Fruit fly (Drosophila melanogaster): ENCODE results near the gene CG11668.

Gene CG11668

DNA sequence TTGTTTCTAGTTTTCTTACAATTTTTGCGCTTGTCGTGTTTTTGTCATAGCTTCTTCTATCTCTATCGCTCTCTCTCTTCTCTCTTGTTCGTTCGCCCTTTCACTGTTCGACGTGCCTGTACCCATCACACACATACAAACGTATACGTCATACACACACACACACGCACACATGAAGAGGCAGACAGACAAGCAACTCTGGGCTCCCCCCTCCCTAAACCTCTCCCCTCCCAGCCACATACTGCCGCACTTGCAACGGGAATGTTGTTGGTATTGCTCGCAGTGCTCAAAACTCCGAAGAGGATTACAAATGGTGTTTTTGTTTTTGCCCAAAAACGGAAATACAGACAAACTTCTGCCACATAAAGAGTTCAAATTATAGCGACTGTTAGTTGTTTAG, 25.2 kb upstream of the CG11668 start:
- TF ChIP-seq psq (GFP tag; optimal IDR thresholded peaks at IDR 0.05) (peak; percentile 34), fru (GFP tag; optimal IDR thresholded peaks at IDR 0.05) (no peak), Hr83 (GFP tag; optimal IDR thresholded peaks at IDR 0.05; ENCODE audit: poor library complexity, severe bottlenecking) (peak; percentile 21), br (GFP tag; optimal IDR thresholded peaks at IDR 0.05) (no peak), dl (GFP tag; optimal IDR thresholded peaks at IDR 0.05; ENCODE audit: insufficient read depth in 1 of 2, partially characterized antibody in 2 of 2) (peak in 1 of 2 experiments; percentile 7)

DNA sequence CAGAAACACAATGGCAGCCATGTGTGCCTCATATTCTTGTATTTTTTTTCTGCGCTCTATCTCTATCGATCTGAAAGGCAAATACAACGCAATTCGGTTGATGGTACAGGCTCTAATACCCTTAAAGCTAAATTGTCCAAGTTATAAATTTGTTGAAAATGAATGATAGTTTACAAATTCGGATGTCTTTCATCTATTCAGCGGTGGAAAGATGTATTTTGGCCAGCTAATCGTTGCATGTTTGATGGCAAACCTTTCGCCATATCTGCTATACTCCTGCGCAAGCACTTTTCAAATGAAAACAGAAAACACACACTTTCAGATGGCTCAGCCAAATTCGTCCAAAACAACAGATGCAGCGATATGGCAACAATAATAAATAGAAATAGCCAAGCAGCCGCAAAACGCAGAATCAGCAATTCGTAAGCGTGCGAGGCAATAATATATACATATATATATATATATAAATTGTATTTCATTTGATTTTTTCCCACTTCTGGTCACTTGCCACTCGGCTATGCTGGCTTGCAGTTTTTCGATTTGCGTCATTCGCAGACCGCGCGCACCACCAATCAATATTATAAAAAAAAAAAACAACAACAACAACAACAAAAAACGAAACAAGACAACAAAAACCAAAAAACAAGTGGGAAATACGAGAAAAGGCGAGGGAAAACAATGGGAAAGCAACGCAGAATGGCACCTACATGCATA, 23.9 kb upstream of the CG11668 start:
- no peak for TF ChIP-seq brk (GFP tag; optimal IDR thresholded peaks at IDR 0.05)
- no peak for TF ChIP-seq sage (GFP tag; optimal IDR thresholded peaks at IDR 0.05)
- TF ChIP-seq psq (GFP tag; optimal IDR thresholded peaks at IDR 0.05), result no peak
- TF ChIP-seq ey (GFP tag; optimal IDR thresholded peaks at IDR 0.05), result no peak
- no peak for TF ChIP-seq fru (GFP tag; optimal IDR thresholded peaks at IDR 0.05)
- no peak for TF ChIP-seq Abd-B (GFP tag; optimal IDR thresholded peaks at IDR 0.05)
- no peak for TF ChIP-seq OdsH (GFP tag; optimal IDR thresholded peaks at IDR 0.05)
- TF ChIP-seq Dfd (GFP tag; optimal IDR thresholded peaks at IDR 0.05), result no peak
- no peak for TF ChIP-seq Rel (GFP tag; optimal IDR thresholded peaks at IDR 0.05)
- TF ChIP-seq Rel (tag; optimal IDR thresholded peaks at IDR 0.05), result no peak
- no peak for TF ChIP-seq GATAd (GFP tag; optimal IDR thresholded peaks at IDR 0.05)
- no peak for TF ChIP-seq foxo (GFP tag; optimal IDR thresholded peaks at IDR 0.05)
- TF ChIP-seq pan (optimal IDR thresholded peaks at IDR 0.05), result no peak

DNA sequence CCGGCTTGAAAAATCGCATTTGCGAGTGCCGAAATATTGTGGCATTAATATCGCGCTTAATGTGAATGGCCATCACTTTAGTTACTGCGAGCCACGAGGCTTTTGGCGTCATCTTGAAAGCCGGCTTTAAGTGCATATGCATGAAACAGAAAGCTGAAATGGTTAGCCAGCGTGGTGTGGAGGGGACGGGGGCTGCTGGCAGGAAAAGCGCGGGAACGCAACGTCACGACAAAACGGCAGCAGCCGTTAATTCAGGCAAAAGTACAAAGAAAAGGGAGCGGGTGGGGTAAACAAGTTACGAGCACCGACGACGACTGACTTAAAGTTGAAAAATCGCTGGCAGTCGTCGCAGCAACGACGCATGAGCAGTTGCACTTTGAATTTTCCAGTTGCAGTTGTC, 22.8 kb upstream of the CG11668 start:
- TF ChIP-seq Vsx2 (GFP tag; optimal IDR thresholded peaks at IDR 0.05; ENCODE audit: partially characterized antibody) (no peak), Abd-B (GFP tag; optimal IDR thresholded peaks at IDR 0.05) (no peak), dsf (GFP tag; optimal IDR thresholded peaks at IDR 0.05; ENCODE audit: borderline replicate concordance) (no peak), tai (GFP tag; optimal IDR thresholded peaks at IDR 0.05) (no peak), usp (GFP tag; optimal IDR thresholded peaks at IDR 0.05) (no peak), Hr78 (GFP tag; optimal IDR thresholded peaks at IDR 0.05) (no peak), h (GFP tag; optimal IDR thresholded peaks at IDR 0.05) (no peak), pan (optimal IDR thresholded peaks at IDR 0.05) (no peak), HLH106 (tag; optimal IDR thresholded peaks at IDR 0.05) (no peak), sv (GFP tag; optimal IDR thresholded peaks at IDR 0.05) (no peak), CG9705 (GFP tag; optimal IDR thresholded peaks at IDR 0.05) (no peak), CrebA (GFP tag; optimal IDR thresholded peaks at IDR 0.05; ENCODE audit: borderline replicate concordance) (no peak), Hr83 (GFP tag; optimal IDR thresholded peaks at IDR 0.05; ENCODE audit: poor library complexity, severe bottlenecking) (no peak), Sp1 (GFP tag; optimal IDR thresholded peaks at IDR 0.05) (no peak), Hnf4 (GFP tag; optimal IDR thresholded peaks at IDR 0.05) (no peak), foxo (GFP tag; optimal IDR thresholded peaks at IDR 0.05) (no peak), OdsH (GFP tag; optimal IDR thresholded peaks at IDR 0.05) (no peak), woc (GFP tag; optimal IDR thresholded peaks at IDR 0.05) (no peak), N (GFP tag; optimal IDR thresholded peaks at IDR 0.05) (no peak), Rel (GFP tag; optimal IDR thresholded peaks at IDR 0.05) (no peak), Rel (tag; optimal IDR thresholded peaks at IDR 0.05) (no peak)

DNA sequence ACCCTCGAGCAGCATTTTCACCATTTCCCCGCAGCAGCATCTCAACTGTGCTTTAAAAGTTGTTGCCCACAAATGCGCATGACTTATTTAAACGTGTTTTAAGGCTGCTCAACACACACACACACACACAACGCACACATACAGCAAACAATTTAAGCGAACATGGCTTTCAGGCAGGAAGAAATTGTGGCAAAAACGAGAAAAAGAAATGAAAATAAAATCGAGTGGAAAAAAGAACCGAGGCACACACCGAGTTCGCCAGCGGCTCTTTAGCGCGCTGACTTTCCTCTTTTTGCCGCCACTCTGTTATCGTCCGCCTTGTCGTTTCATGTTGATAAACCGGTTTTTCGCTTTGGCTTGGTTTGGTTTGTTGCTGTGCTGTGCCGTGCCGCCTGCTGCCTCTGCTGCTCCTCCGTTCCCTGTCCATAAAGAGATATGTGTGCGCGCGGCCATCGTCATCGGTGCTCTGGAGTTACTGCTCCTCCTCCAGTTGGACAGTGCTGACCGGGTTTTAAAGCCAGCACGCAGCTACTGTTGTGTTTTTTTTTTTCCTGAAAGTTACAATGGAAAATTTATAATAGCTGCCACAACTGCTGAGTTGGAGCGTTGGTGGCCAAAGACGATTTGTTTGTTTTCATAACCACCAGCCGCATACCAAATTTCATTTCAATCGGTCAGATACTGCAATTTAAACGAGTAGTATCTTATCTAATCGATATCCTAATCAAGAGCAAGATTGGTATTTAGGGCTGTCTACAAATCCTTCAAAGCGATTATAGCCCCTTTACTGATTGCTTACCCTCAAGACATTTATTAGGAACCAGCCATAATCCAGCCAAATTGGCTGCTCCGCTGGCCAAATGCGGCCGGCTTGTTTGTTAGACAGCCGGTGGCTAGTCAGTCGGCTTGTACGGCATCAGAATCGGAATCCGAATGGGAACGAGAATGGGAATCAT, 22.1 kb upstream of the CG11668 start:
- peak; percentile 56 for TF ChIP-seq brk (GFP tag; optimal IDR thresholded peaks at IDR 0.05)
- TF ChIP-seq tai (GFP tag; optimal IDR thresholded peaks at IDR 0.05), result peak; percentile 9
- no peak for TF ChIP-seq rgr (GFP tag; optimal IDR thresholded peaks at IDR 0.05)
- TF ChIP-seq h (GFP tag; optimal IDR thresholded peaks at IDR 0.05), result peak; percentile 42
- peak; percentile 16 for TF ChIP-seq Hnf4 (GFP tag; optimal IDR thresholded peaks at IDR 0.05)
- TF ChIP-seq Rel (GFP tag; optimal IDR thresholded peaks at IDR 0.05), result peak; percentile 87
- TF ChIP-seq Rel (tag; optimal IDR thresholded peaks at IDR 0.05), result peak; percentile 73
- peak; percentile 46 for TF ChIP-seq sage (GFP tag; optimal IDR thresholded peaks at IDR 0.05)
- peak; percentile 87 for TF ChIP-seq woc (GFP tag; optimal IDR thresholded peaks at IDR 0.05)
- peak; percentile 96 for TF ChIP-seq Myc (optimal IDR thresholded peaks at IDR 0.05)
- TF ChIP-seq pan (optimal IDR thresholded peaks at IDR 0.05), result no peak
- peak; percentile 69 for TF ChIP-seq psq (GFP tag; optimal IDR thresholded peaks at IDR 0.05)
- peak; percentile 65 for TF ChIP-seq Hr83 (GFP tag; optimal IDR thresholded peaks at IDR 0.05; ENCODE audit: poor library complexity, severe bottlenecking)
- peak; percentile 25 for TF ChIP-seq Jra (GFP tag; optimal IDR thresholded peaks at IDR 0.05)
- TF ChIP-seq HLH106 (tag; optimal IDR thresholded peaks at IDR 0.05), result peak; percentile 4
- TF ChIP-seq Dfd (GFP tag; optimal IDR thresholded peaks at IDR 0.05), result no peak
- peak; percentile 22 to 72 for TF ChIP-seq foxo (GFP tag; optimal IDR thresholded peaks at IDR 0.05)
- peak; percentile 68 for TF ChIP-seq Dif (GFP tag; optimal IDR thresholded peaks at IDR 0.05; ENCODE audit: partially characterized antibody)
- no peak for TF ChIP-seq dmrt93B (GFP tag; optimal IDR thresholded peaks at IDR 0.05)
- TF ChIP-seq OdsH (GFP tag; optimal IDR thresholded peaks at IDR 0.05), result peak; percentile 11
- no peak for TF ChIP-seq dsf (GFP tag; optimal IDR thresholded peaks at IDR 0.05; ENCODE audit: borderline replicate concordance)
- no peak for TF ChIP-seq sv (GFP tag; optimal IDR thresholded peaks at IDR 0.05)
- peak; percentile 21 for TF ChIP-seq jim (GFP tag; optimal IDR thresholded peaks at IDR 0.05)
- TF ChIP-seq dl (GFP tag; optimal IDR thresholded peaks at IDR 0.05; ENCODE audit: insufficient read depth in 1 of 2, partially characterized antibody in 2 of 2), result peak; percentile 60 to 71
- TF ChIP-seq N (GFP tag; optimal IDR thresholded peaks at IDR 0.05), result no peak
- TF ChIP-seq br (GFP tag; optimal IDR thresholded peaks at IDR 0.05), result peak; percentile 36
- peak; percentile 62 for TF ChIP-seq fru (GFP tag; optimal IDR thresholded peaks at IDR 0.05)
- TF ChIP-seq usp (GFP tag; optimal IDR thresholded peaks at IDR 0.05), result no peak
- TF ChIP-seq ey (GFP tag; optimal IDR thresholded peaks at IDR 0.05), result peak; percentile 21

All from whole organism, wandering third instar larva.